Fruit fly (Drosophila melanogaster) whole organism, pupa: Measurements from ENCODE around the gene CG32811.

ENCODE experiments used
- CG14655 ChIP-seq: fragments of 200-800 bp; sonication (Bioruptor generic); optimal IDR thresholded peaks from 3 replicates; lab custom pipeline; 2017; ENCODE audit warnings: mild to moderate bottlenecking, missing biosample characterization, missing genetic modification reagents, missing genetic modification characterization
- CG15710 ChIP-seq: fragments of 200-800 bp; sonication (Bioruptor generic); optimal IDR thresholded peaks from 2 replicates; lab custom pipeline; 2018; ENCODE audit warnings: missing biosample characterization, mild to moderate bottlenecking, missing genetic modification characterization, moderate library complexity
- CG4496 ChIP-seq: fragments of 200-800 bp; sonication (Bioruptor generic); IDR thresholded peaks from 3 replicates; pipeline ENCODE4 v1.3.6; 2022; ENCODE audit warnings: missing biosample characterization, missing genetic modification characterization
- CG8159 ChIP-seq: fragments of 200-800 bp; sonication (Bioruptor generic); optimal IDR thresholded peaks from 3 replicates; lab custom pipeline; 2018; ENCODE audit warnings: missing biosample characterization, mild to moderate bottlenecking, missing genetic modification characterization, moderate library complexity
- CG9948 ChIP-seq: fragments of 200-800 bp; sonication (Bioruptor generic); optimal IDR thresholded peaks from 2 replicates; lab custom pipeline; 2018; ENCODE audit warnings: missing biosample characterization, mild to moderate bottlenecking, missing genetic modification characterization, moderate library complexity
- D1 ChIP-seq: fragments of 200-800 bp; sonication (Bioruptor generic); optimal IDR thresholded peaks from 2 replicates; lab custom pipeline; 2018; ENCODE audit warnings: missing biosample characterization, mild to moderate bottlenecking, missing genetic modification characterization, moderate library complexity
- EcR ChIP-seq: fragments of 200-800 bp; sonication (Bioruptor generic); optimal IDR thresholded peaks from 3 replicates; lab custom pipeline; 2019; ENCODE audit warnings: missing biosample characterization, missing genetic modification characterization, mild to moderate bottlenecking, moderate library complexity, missing genetic modification reagents
- Snoo ChIP-seq: fragments of 200-800 bp; sonication (Bioruptor generic); optimal IDR thresholded peaks from 3 replicates; lab custom pipeline; 2017; ENCODE audit warnings: missing biosample characterization, mild to moderate bottlenecking, missing genetic modification characterization, inconsistent platforms
- gl ChIP-seq: fragments of 200-800 bp; sonication (Bioruptor generic); optimal IDR thresholded peaks from 2 replicates; lab custom pipeline; 2018; ENCODE audit warnings: missing biosample characterization, mild to moderate bottlenecking, missing genetic modification characterization
- rn ChIP-seq: fragments of 200-800 bp; sonication (Bioruptor generic); IDR thresholded peaks from 2 replicates; pipeline ENCODE4 v1.3.6; 2022; ENCODE audit warnings: missing biosample characterization, missing genetic modification characterization

- TF ChIP-seq CG4496 (GFP tag; lab: Robert Waterston, UW) (peak; percentile 98), CG15710 (peak; percentile 83), CG14655 (GFP tag; lab: Kevin White, UChicago) (peak; percentile 90), EcR (GFP tag; lab: Kevin White, UChicago) (no peak), rn (peak; percentile 91), Snoo (tag; lab: Kevin White, UChicago) (peak; percentile 80), CG9948 (peak; percentile 85), gl (peak; percentile 46), D1 (tag; lab: Kevin White, UChicago) (no peak), CG8159 (tag; lab: Kevin White, UChicago) (peak; percentile 79)
Observed at dm6 chrX:1275018-1275820, 23.0 kb downstream of the CG32811 start, which contains the start of gene Atf3.
